Fruit fly (Drosophila melanogaster) whole organism, wandering third instar larva: ENCODE results near the gene CG18596.

Experiments
- Abd-B ChIP-seq: fragments of >200 bp; optimal IDR thresholded peaks from 2 replicates; lab custom pipeline; 2017; ENCODE audit warnings: missing biosample characterization, missing genetic modification characterization
- CG32264 ChIP-seq: fragments of 200-800 bp; sonication (Bioruptor generic); optimal IDR thresholded peaks from 2 replicates; lab custom pipeline; 2016; ENCODE audit warnings: missing biosample characterization, missing genetic modification characterization
- CG9705 ChIP-seq: fragments of 200-800 bp; sonication (Bioruptor generic); optimal IDR thresholded peaks from 2 replicates; lab custom pipeline; 2018; ENCODE audit warnings: missing biosample characterization, mild to moderate bottlenecking, missing genetic modification characterization
- CrebA ChIP-seq: fragments of 200-800 bp; sonication (Bioruptor generic); optimal IDR thresholded peaks from 2 replicates; lab custom pipeline; 2016; ENCODE audit warnings: missing biosample characterization, mild to moderate bottlenecking, missing genetic modification characterization, borderline replicate concordance
- Dfd ChIP-seq: fragments of >200 bp; optimal IDR thresholded peaks from 2 replicates; lab custom pipeline; 2017; ENCODE audit warnings: missing biosample characterization, missing genetic modification characterization
- Dif ChIP-seq: fragments of 200-275, 200-300 bp; sonication (Bioruptor generic); optimal IDR thresholded peaks from 2 replicates; lab custom pipeline; 2018; ENCODE audit warnings: missing biosample characterization, missing genetic modification characterization; ENCODE audit not compliant: partially characterized antibody
- GATAd ChIP-seq: sonication (Bioruptor generic); optimal IDR thresholded peaks from 2 replicates; lab custom pipeline; 2016; ENCODE audit warnings: missing biosample characterization, missing genetic modification characterization
- HLH106 ChIP-seq: fragments of 200-800 bp; optimal IDR thresholded peaks from 3 replicates; lab custom pipeline; 2019; ENCODE audit warnings: missing biosample characterization, mild to moderate bottlenecking, missing genetic modification characterization, moderate library complexity
- Hnf4 ChIP-seq: fragments of 200-800 bp; sonication (Bioruptor generic); optimal IDR thresholded peaks from 2 replicates; lab custom pipeline; 2016; ENCODE audit warnings: missing biosample characterization, mild to moderate bottlenecking, missing genetic modification characterization
- Hr78 ChIP-seq: fragments of >200 bp; optimal IDR thresholded peaks from 2 replicates; lab custom pipeline; 2017; ENCODE audit warnings: missing biosample characterization, missing genetic modification characterization
- Hr83 ChIP-seq: fragments of 200-300 bp; sonication (Bioruptor generic); optimal IDR thresholded peaks from 2 replicates; lab custom pipeline; 2016; ENCODE audit warnings: missing biosample characterization, mild to moderate bottlenecking, missing genetic modification characterization, moderate library complexity; ENCODE audit not compliant: poor library complexity, severe bottlenecking
- Jra ChIP-seq: sonication (Bioruptor generic); optimal IDR thresholded peaks from 2 replicates; lab custom pipeline; 2016; ENCODE audit warnings: missing biosample characterization, missing genetic modification characterization
- Mio ChIP-seq: sonication (Bioruptor generic); optimal IDR thresholded peaks from 2 replicates; lab custom pipeline; 2016; ENCODE audit warnings: missing biosample characterization, missing genetic modification characterization
- Myc ChIP-seq: fragments of >200 bp; optimal IDR thresholded peaks from 2 replicates; lab custom pipeline; 2017
- N ChIP-seq: fragments of >200 bp; optimal IDR thresholded peaks from 2 replicates; lab custom pipeline; 2018; ENCODE audit warnings: missing biosample characterization, missing external identifiers, missing genetic modification characterization
- OdsH ChIP-seq: fragments of 200-800 bp; sonication (Bioruptor generic); optimal IDR thresholded peaks from 2 replicates; lab custom pipeline; 2016; ENCODE audit warnings: missing biosample characterization, mild to moderate bottlenecking, missing genetic modification characterization
- Rel ChIP-seq, 2 experiments: fragments of 200-800 bp; sonication (Bioruptor generic) in 1 of 2; optimal IDR thresholded peaks; 2 replicates in 1 of 2; 3 replicates in 1 of 2; lab custom pipeline; 2016 to 2019; ENCODE audit warnings: mild to moderate bottlenecking in 2 of 2, missing biosample characterization in 2 of 2, missing genetic modification characterization in 2 of 2, moderate library complexity in 1 of 2
- Sp1 ChIP-seq: fragments of 200-800 bp; sonication (Bioruptor generic); optimal IDR thresholded peaks from 3 replicates; lab custom pipeline; 2019; ENCODE audit warnings: missing biosample characterization, mild to moderate bottlenecking, missing genetic modification characterization, moderate library complexity
- Vsx2 ChIP-seq: fragments of 200-300, 225-300 bp; sonication (Bioruptor generic); optimal IDR thresholded peaks from 2 replicates; lab custom pipeline; 2018; ENCODE audit warnings: missing biosample characterization, missing genetic modification characterization; ENCODE audit not compliant: partially characterized antibody
- br ChIP-seq: fragments of 200-800 bp; sonication (Bioruptor generic); optimal IDR thresholded peaks from 2 replicates; lab custom pipeline; 2016; ENCODE audit warnings: missing biosample characterization, missing genetic modification characterization
- brk ChIP-seq: fragments of 200-800 bp; sonication (Bioruptor generic); optimal IDR thresholded peaks from 2 replicates; lab custom pipeline; 2016; ENCODE audit warnings: missing biosample characterization, mild to moderate bottlenecking, missing genetic modification characterization
- dl ChIP-seq, 2 experiments: fragments of 175-275, 200-275 bp in 1 of 2; fragments of 200-275 bp in 1 of 2; sonication (Bioruptor generic); optimal IDR thresholded peaks; lab custom pipeline; 2018; ENCODE audit warnings: mild to moderate bottlenecking in 2 of 2, missing biosample characterization in 2 of 2, missing genetic modification characterization in 2 of 2, moderate library complexity in 2 of 2; ENCODE audit not compliant: partially characterized antibody in 2 of 2, insufficient read depth in 1 of 2
- dmrt93B ChIP-seq: fragments of 200-800 bp; sonication (Bioruptor generic); optimal IDR thresholded peaks from 2 replicates; lab custom pipeline; 2018; ENCODE audit warnings: missing biosample characterization, mild to moderate bottlenecking, missing genetic modification characterization
- dsf ChIP-seq: sonication (Bioruptor generic); optimal IDR thresholded peaks from 2 replicates; lab custom pipeline; 2016; ENCODE audit warnings: missing biosample characterization, missing genetic modification characterization, borderline replicate concordance
- ey ChIP-seq: fragments of 200-800 bp; sonication (Bioruptor generic); optimal IDR thresholded peaks from 2 replicates; lab custom pipeline; 2016; ENCODE audit warnings: missing biosample characterization, missing genetic modification characterization
- foxo ChIP-seq, 2 experiments: fragments of 200-800 bp; sonication (Bioruptor generic); optimal IDR thresholded peaks; 2 replicates in 1 of 2; 3 replicates in 1 of 2; lab custom pipeline; 2016 to 2017; ENCODE audit warnings: missing biosample characterization in 2 of 2, missing genetic modification characterization in 2 of 2
- fru ChIP-seq: fragments of 200-800 bp; sonication (Bioruptor generic); optimal IDR thresholded peaks from 3 replicates; lab custom pipeline; 2016; ENCODE audit warnings: missing biosample characterization, mild to moderate bottlenecking, missing genetic modification characterization
- h ChIP-seq: fragments of 200-800 bp; sonication (Bioruptor generic); optimal IDR thresholded peaks from 3 replicates; lab custom pipeline; 2016; ENCODE audit warnings: missing biosample characterization, mild to moderate bottlenecking, missing genetic modification characterization
- jim ChIP-seq: fragments of 175-275, 200-325 bp; sonication (Bioruptor generic); optimal IDR thresholded peaks from 2 replicates; lab custom pipeline; 2016; ENCODE audit warnings: missing biosample characterization, mild to moderate bottlenecking, missing genetic modification characterization
- lola ChIP-seq: fragments of >200 bp; optimal IDR thresholded peaks from 2 replicates; lab custom pipeline; 2017; ENCODE audit warnings: missing biosample characterization, missing genetic modification characterization
- pan ChIP-seq: fragments of >200 bp; optimal IDR thresholded peaks from 2 replicates; lab custom pipeline; 2017
- psq ChIP-seq: fragments of 200-800 bp; sonication (Bioruptor generic); optimal IDR thresholded peaks from 3 replicates; lab custom pipeline; 2017; ENCODE audit warnings: missing biosample characterization, mild to moderate bottlenecking, missing genetic modification characterization, moderate library complexity
- rgr ChIP-seq: fragments of 200-800 bp; sonication (Bioruptor generic); optimal IDR thresholded peaks from 3 replicates; lab custom pipeline; 2016; ENCODE audit warnings: missing biosample characterization, mild to moderate bottlenecking, missing genetic modification characterization
- sage ChIP-seq: fragments of 200-800 bp; sonication (Bioruptor generic); optimal IDR thresholded peaks from 2 replicates; lab custom pipeline; 2016; ENCODE audit warnings: missing biosample characterization, mild to moderate bottlenecking, missing genetic modification characterization
- sv ChIP-seq: fragments of 200-800 bp; sonication (Bioruptor generic); optimal IDR thresholded peaks from 3 replicates; lab custom pipeline; 2016; ENCODE audit warnings: missing biosample characterization, missing genetic modification characterization
- tai ChIP-seq: sonication (Bioruptor generic); optimal IDR thresholded peaks from 2 replicates; lab custom pipeline; 2016; ENCODE audit warnings: missing biosample characterization, missing genetic modification characterization
- usp ChIP-seq: fragments of >200 bp; optimal IDR thresholded peaks from 2 replicates; lab custom pipeline; 2017; ENCODE audit warnings: missing biosample characterization, missing genetic modification characterization
- woc ChIP-seq: sonication (Bioruptor generic); optimal IDR thresholded peaks from 2 replicates; lab custom pipeline; 2016; ENCODE audit warnings: missing biosample characterization, mild to moderate bottlenecking, missing genetic modification characterization

Gene CG18596

dm6 chr3R:22362218-22362907 is 13.4 kb upstream of the CG18596 start, which contains the start of the genes JMJD6, CG7071 and Muted:
JMJD6 (minus strand) TSS chr3R:22362371.
CG7071 (plus strand) TSS chr3R:22362620.
Muted (plus strand) TSS chr3R:22362620.
- TF ChIP-seq jim = no peak
- peak; percentile 94 for TF ChIP-seq h
- no peak for TF ChIP-seq pan (lab: Kevin White, UChicago)
- peak; percentile 91 for TF ChIP-seq fru (GFP tag; lab: Kevin White, UChicago)
- TF ChIP-seq dsf (GFP tag; lab: Kevin White, UChicago) = peak; percentile 92
- no peak for TF ChIP-seq CrebA (GFP tag; lab: Kevin White, UChicago)
- peak; percentile 92 for TF ChIP-seq rgr (GFP tag; lab: Kevin White, UChicago)
- TF ChIP-seq sv (GFP tag; lab: Kevin White, UChicago) = peak; percentile 91
- TF ChIP-seq CG32264 = peak; percentile 64
- TF ChIP-seq psq (GFP tag; lab: Kevin White, UChicago) = peak; percentile 84
- TF ChIP-seq Abd-B (GFP tag; lab: Kevin White, UChicago) = no peak
- TF ChIP-seq Mio (GFP tag; lab: Kevin White, UChicago) = peak; percentile 18
- TF ChIP-seq N = no peak
- no peak for TF ChIP-seq Hr78 (GFP tag; lab: Kevin White, UChicago)
- TF ChIP-seq Hnf4 (GFP tag; lab: Kevin White, UChicago) = peak; percentile 95
- no peak for TF ChIP-seq Dif (GFP tag; lab: Kevin White, UChicago)
- TF ChIP-seq dl (GFP tag; optimal IDR thresholded peaks at IDR 0.05; lab: Kevin White, UChicago; ENCODE audit: insufficient read depth in 1 of 2, partially characterized antibody in 2 of 2) = no peak
- peak in 1 of 2 experiments; percentile 96 for TF ChIP-seq foxo (GFP tag; optimal IDR thresholded peaks at IDR 0.05; lab: Kevin White, UChicago)
- peak; percentile 77 for TF ChIP-seq dmrt93B (GFP tag; lab: Kevin White, UChicago)
- peak; percentile 91 for TF ChIP-seq OdsH (GFP tag; lab: Kevin White, UChicago)
- TF ChIP-seq Rel (GFP tag; optimal IDR thresholded peaks at IDR 0.05; lab: Kevin White, UChicago) = no peak
- peak; percentile 58 for TF ChIP-seq Rel (tag; optimal IDR thresholded peaks at IDR 0.05; lab: Kevin White, UChicago)
- TF ChIP-seq ey (GFP tag; lab: Kevin White, UChicago) = peak; percentile 92
- TF ChIP-seq GATAd = no peak
- no peak for TF ChIP-seq Dfd (GFP tag; lab: Kevin White, UChicago)
- TF ChIP-seq usp (GFP tag; lab: Kevin White, UChicago) = no peak
- no peak for TF ChIP-seq tai (GFP tag; lab: Kevin White, UChicago)
- TF ChIP-seq Vsx2 (GFP tag; lab: Kevin White, UChicago) = no peak
- peak; percentile 68 for TF ChIP-seq Hr83 (GFP tag; lab: Kevin White, UChicago)
- TF ChIP-seq Jra (GFP tag; lab: Kevin White, UChicago) = peak; percentile 91
- TF ChIP-seq lola (GFP tag; lab: Kevin White, UChicago) = no peak
- peak; percentile 89 for TF ChIP-seq Sp1
- TF ChIP-seq sage = peak; percentile 71
- peak; percentile 87 for TF ChIP-seq HLH106 (tag; lab: Kevin White, UChicago)
- peak; percentile 55 for TF ChIP-seq Myc (lab: Kevin White, UChicago)
- peak; percentile 91 for TF ChIP-seq CG9705 (GFP tag; lab: Kevin White, UChicago)
- TF ChIP-seq woc (GFP tag; lab: Kevin White, UChicago) = peak; percentile 75
- TF ChIP-seq br = peak; percentile 94
- TF ChIP-seq brk (GFP tag; lab: Kevin White, UChicago) = peak; percentile 94

dm6 chr3R:22365660-22366195 is 10.0 kb upstream of the CG18596 start, which contains the start of gene CG5382:
CG5382 (minus strand) TSS chr3R:22365983.
- TF ChIP-seq Abd-B (GFP tag; lab: Kevin White, UChicago) (no peak), Myc (lab: Kevin White, UChicago) (peak; percentile 48), br (no peak), sage (peak; percentile 39), Jra (GFP tag; lab: Kevin White, UChicago) (no peak), Dif (GFP tag; lab: Kevin White, UChicago) (peak; percentile 85), Vsx2 (GFP tag; lab: Kevin White, UChicago) (peak; percentile 97)
- TF ChIP-seq, all 38 proteins: peak for 4
